Worm (Caenorhabditis elegans): ENCODE results near the gene fbxa-170.

DNA sequence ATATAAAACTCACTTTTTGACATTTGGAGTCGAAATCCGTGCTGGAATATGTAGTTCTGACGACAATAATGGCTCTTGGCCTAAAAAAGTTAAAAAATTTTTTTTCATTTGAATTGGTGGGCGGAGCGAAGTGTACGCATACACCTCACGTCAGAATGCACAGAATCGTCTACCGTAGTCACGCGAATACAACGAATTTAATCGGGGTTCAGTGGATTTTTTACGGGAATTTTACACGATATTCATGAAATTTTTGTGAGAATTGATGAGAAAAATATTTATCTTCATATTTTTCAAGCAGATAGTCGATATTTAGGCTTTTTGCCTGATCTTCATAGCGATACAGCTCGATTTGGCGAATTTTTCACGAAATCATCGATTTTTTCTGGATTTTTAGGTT is 9.2 kb downstream of the fbxa-170 start, which contains the start of gene R09H3.3:
- TF ChIP-seq ama-1 (optimal IDR thresholded peaks at IDR 0.05) (no peak), scrt-1 (GFP tag; IDR thresholded peaks at IDR 0.05) (no peak), ceh-13 (GFP tag; optimal IDR thresholded peaks at IDR 0.05) (no peak), flt-1 (GFP tag; IDR thresholded peaks at IDR 0.05) (no peak), tra-4 (tag; optimal IDR thresholded peaks at IDR 0.05) (no peak), ceh-36 (tag; optimal IDR thresholded peaks at IDR 0.05) (no peak), hmbx-1 (tag; optimal IDR thresholded peaks at IDR 0.05) (no peak), hnd-1 (tag; optimal IDR thresholded peaks at IDR 0.05) (no peak), pes-1 (GFP tag; IDR thresholded peaks at IDR 0.05) (no peak), B0310.2 (tag; optimal IDR thresholded peaks at IDR 0.05) (no peak)
